Worm (Caenorhabditis elegans) whole organism, L1 larva: Measurements from ENCODE around the gene ZK154.5.

Experiments used
- alr-1 ChIP-seq: fragments of 200-800 bp; sonication (Bioruptor generic); optimal IDR thresholded peaks from 2 replicates; lab custom pipeline; 2018; ENCODE audit warnings: borderline replicate concordance, mild to moderate bottlenecking, missing genetic modification characterization, missing compliant biosample characterization
- ceh-8 ChIP-seq: fragments of 200-800 bp; sonication (Bioruptor generic); optimal IDR thresholded peaks from 2 replicates; lab custom pipeline; 2018; ENCODE audit warnings: mild to moderate bottlenecking, missing genetic modification characterization, moderate library complexity, missing compliant biosample characterization
- lin-39 ChIP-seq: fragments of 150-350 bp; optimal IDR thresholded peaks from 2 replicates; lab custom pipeline; 2014; ENCODE audit warnings: missing biosample characterization, missing genetic modification reagents, missing genetic modification characterization
- lsy-2 ChIP-seq, 2 experiments: fragments of 150-350 bp; optimal IDR thresholded peaks; 2 replicates each; lab custom pipeline; 2014; ENCODE audit warnings: missing biosample characterization in 2 of 2, missing genetic modification characterization in 2 of 2

DNA sequence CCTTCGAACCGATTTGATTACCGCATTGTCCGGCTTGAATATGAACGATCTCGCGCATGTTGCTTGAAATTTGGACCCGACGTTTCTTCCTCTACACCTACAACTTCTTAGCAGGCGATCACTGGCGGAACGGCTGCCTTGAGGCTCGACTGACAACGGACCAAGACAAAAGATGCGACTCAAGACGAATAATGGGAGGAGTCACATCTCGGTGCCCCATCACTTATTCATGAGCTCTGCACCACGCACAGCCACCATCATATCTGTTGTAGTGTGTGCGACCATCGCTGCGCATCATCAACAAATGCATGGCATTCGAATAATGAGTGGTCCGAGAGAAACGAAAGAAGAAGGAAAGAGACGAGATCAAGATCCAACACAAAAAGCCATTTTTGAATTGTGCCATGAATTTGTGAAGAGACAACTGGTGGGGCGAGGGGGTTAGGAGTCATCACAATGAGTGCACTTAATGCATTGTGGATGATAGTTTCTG, 11.2 kb downstream of the ZK154.5 start, which contains the start of gene mec-7:
- TF ChIP-seq lin-39 (tag; lab: Kevin White, UChicago) (no peak), alr-1 (tag; lab: Kevin White, UChicago) (no peak), ceh-8 (GFP tag; lab: Kevin White, UChicago) (no peak), lsy-2 (tag; optimal IDR thresholded peaks at IDR 0.05; lab: Kevin White, UChicago) (no peak)
